1 fruit fly cellular context compared by ENCODE assay signal in the genomic region with DNA sequence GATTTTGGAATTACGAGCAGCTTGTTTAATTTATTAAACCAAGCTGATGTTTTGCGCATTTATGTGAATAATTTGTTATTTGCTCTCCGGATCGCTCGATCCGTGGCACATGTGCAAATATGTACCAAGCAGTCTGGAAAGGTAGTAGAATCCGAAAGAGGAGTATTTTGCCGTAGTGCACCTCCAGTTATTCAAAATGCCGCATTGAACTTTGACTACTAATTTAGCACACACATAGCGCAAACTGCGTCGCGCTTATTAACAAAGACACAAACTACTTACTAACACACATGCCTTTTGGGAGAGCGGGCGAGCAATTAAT.
TF ChIP-seq lines count a peak whose summit lies in the region.

No protein-coding gene starts in this region.

TF ChIP-seq in whole organism, embryonic, 481 proteins besides CTCF, POLR2A, EP300 and RAD21 (continued from another document):
- TF ChIP-seq ems (GFP tag; optimal IDR thresholded peaks at IDR 0.05; lab: Kevin White, UChicago): peak; percentile 9
- no peak for TF ChIP-seq nerfin-1 (tag; optimal IDR thresholded peaks at IDR 0.05; lab: Kevin White, UChicago)
- TF ChIP-seq hkb (optimal IDR thresholded peaks at IDR 0.05; lab: Kevin White, UChicago): no peak
- 0 out of 2 replicates have a peak, but pooled peaks have one; percentile 37 for TF ChIP-seq hkb (GFP tag; IDR thresholded peaks at IDR 0.05; lab: Robert Waterston, UW)
- no peak for TF ChIP-seq jing (GFP tag; optimal IDR thresholded peaks at IDR 0.05; lab: Kevin White, UChicago)
- TF ChIP-seq kah (GFP tag; optimal IDR thresholded peaks at IDR 0.05; lab: Kevin White, UChicago): no peak
- no peak for TF ChIP-seq CG17912 (GFP tag; optimal IDR thresholded peaks at IDR 0.05; lab: Kevin White, UChicago)
- no peak for TF ChIP-seq CG6254 (GFP tag; optimal IDR thresholded peaks at IDR 0.05; lab: Kevin White, UChicago)
- TF ChIP-seq CG15514 (GFP tag; optimal IDR thresholded peaks at IDR 0.05; lab: Kevin White, UChicago): peak; percentile 71
- no peak; the same call in 1 of the 2 replicates for TF ChIP-seq CG4360 (GFP tag; IDR thresholded peaks at IDR 0.05; lab: Robert Waterston, UW)
- no peak for TF ChIP-seq cg (GFP tag; optimal IDR thresholded peaks at IDR 0.05; lab: Kevin White, UChicago)
- TF ChIP-seq Dp (GFP tag; optimal IDR thresholded peaks at IDR 0.05; lab: Kevin White, UChicago): no peak
- TF ChIP-seq Ssrp (tag; optimal IDR thresholded peaks at IDR 0.05; lab: Kevin White, UChicago): no peak
- TF ChIP-seq lov (optimal IDR thresholded peaks at IDR 0.05; lab: Kevin White, UChicago): no peak
- no peak for TF ChIP-seq lov (GFP tag; IDR thresholded peaks at IDR 0.05; lab: Robert Waterston, UW)
- TF ChIP-seq cas (GFP tag; IDR thresholded peaks at IDR 0.05; lab: Robert Waterston, UW): no peak
- no peak for TF ChIP-seq sim (GFP tag; IDR thresholded peaks at IDR 0.05; lab: Robert Waterston, UW)
- TF ChIP-seq Sox102F (GFP tag; optimal IDR thresholded peaks at IDR 0.05; lab: Kevin White, UChicago): no peak
- TF ChIP-seq zen (tag; optimal IDR thresholded peaks at IDR 0.05; lab: Kevin White, UChicago): no peak
- no peak for TF ChIP-seq ac (GFP tag; optimal IDR thresholded peaks at IDR 0.05; lab: Kevin White, UChicago)
- no peak for TF ChIP-seq CG18011 (GFP tag; optimal IDR thresholded peaks at IDR 0.05; lab: Kevin White, UChicago)
- TF ChIP-seq CG15269 (tag; optimal IDR thresholded peaks at IDR 0.05; lab: Kevin White, UChicago): no peak
- TF ChIP-seq Dip3 (GFP tag; optimal IDR thresholded peaks at IDR 0.05; lab: Kevin White, UChicago): peak; percentile 53
- TF ChIP-seq Ets65A (GFP tag; lab: Kevin White, UChicago): no peak
- TF ChIP-seq onecut (GFP tag; IDR thresholded peaks at IDR 0.05; lab: Robert Waterston, UW): no peak
- TF ChIP-seq phol (tag; optimal IDR thresholded peaks at IDR 0.05; lab: Kevin White, UChicago): no peak
- TF ChIP-seq bowl (GFP tag; IDR thresholded peaks at IDR 0.05; lab: Robert Waterston, UW): no peak
- no peak for TF ChIP-seq CG8359 (GFP tag; optimal IDR thresholded peaks at IDR 0.05; lab: Kevin White, UChicago; ENCODE audit: borderline replicate concordance)
- no peak for TF ChIP-seq CG5245 (GFP tag; optimal IDR thresholded peaks at IDR 0.05; lab: Kevin White, UChicago)
- TF ChIP-seq CG11456 (GFP tag; IDR thresholded peaks at IDR 0.05; lab: Robert Waterston, UW): peak; percentile 64; the same call in 1 of the 3 replicates
- TF ChIP-seq Sin3A (optimal IDR thresholded peaks at IDR 0.05; lab: Kevin White, UChicago): no peak
- no peak for TF ChIP-seq HLHmδ (GFP tag; optimal IDR thresholded peaks at IDR 0.05; lab: Kevin White, UChicago)
- TF ChIP-seq nom (GFP tag; optimal IDR thresholded peaks at IDR 0.05; lab: Kevin White, UChicago): no peak
- no peak for TF ChIP-seq CG2889 (GFP tag; IDR thresholded peaks at IDR 0.05; lab: Robert Waterston, UW)
- TF ChIP-seq CG43689 (GFP tag; IDR thresholded peaks at IDR 0.05; lab: Robert Waterston, UW): no peak
- no peak for TF ChIP-seq CG30431 (GFP tag; optimal IDR thresholded peaks at IDR 0.05; lab: Kevin White, UChicago)
- TF ChIP-seq emc (GFP tag; optimal IDR thresholded peaks at IDR 0.05; lab: Kevin White, UChicago): no peak
- TF ChIP-seq bcd (GFP tag; optimal IDR thresholded peaks at IDR 0.05; lab: Kevin White, UChicago): peak; percentile 13
- TF ChIP-seq CG42726 (GFP tag; IDR thresholded peaks at IDR 0.05; lab: Robert Waterston, UW; ENCODE audit: partially characterized antibody): no peak
- TF ChIP-seq dm (GFP tag; optimal IDR thresholded peaks at IDR 0.05; lab: Kevin White, UChicago): no peak
- no peak for TF ChIP-seq CG17359 (tag; optimal IDR thresholded peaks at IDR 0.05; lab: Kevin White, UChicago)
- no peak for TF ChIP-seq CG4820 (GFP tag; optimal IDR thresholded peaks at IDR 0.05; lab: Kevin White, UChicago)
- no peak for TF ChIP-seq CG30020 (tag; optimal IDR thresholded peaks at IDR 0.05; lab: Kevin White, UChicago)
- 0 out of 2 replicates have a peak, but pooled peaks have one; percentile 44 for TF ChIP-seq CG11247 (GFP tag; IDR thresholded peaks at IDR 0.05; lab: Robert Waterston, UW)
- no peak for TF ChIP-seq D (optimal IDR thresholded peaks at IDR 0.05; lab: Kevin White, UChicago)
- TF ChIP-seq D (GFP tag; optimal IDR thresholded peaks at IDR 0.05; lab: Kevin White, UChicago): no peak
- peak; percentile 3 for TF ChIP-seq fd3F (GFP tag; optimal IDR thresholded peaks at IDR 0.05; lab: Kevin White, UChicago)
- TF ChIP-seq gfzf (GFP tag; optimal IDR thresholded peaks at IDR 0.05; lab: Kevin White, UChicago): no peak
- peak; percentile 59; the same call in 1 of the 2 replicates for TF ChIP-seq chm (GFP tag; IDR thresholded peaks at IDR 0.05; lab: Robert Waterston, UW)
- TF ChIP-seq CG8281 (tag; optimal IDR thresholded peaks at IDR 0.05; lab: Kevin White, UChicago): no peak
- no peak for TF ChIP-seq CG7839 (tag; optimal IDR thresholded peaks at IDR 0.05; lab: Kevin White, UChicago)
- no peak for TF ChIP-seq CG6272 (GFP tag; IDR thresholded peaks at IDR 0.05; lab: Robert Waterston, UW)
- TF ChIP-seq maf-S (GFP tag; optimal IDR thresholded peaks at IDR 0.05; lab: Kevin White, UChicago): no peak
- no peak for TF ChIP-seq CG12104 (GFP tag; optimal IDR thresholded peaks at IDR 0.05; lab: Kevin White, UChicago)
- TF ChIP-seq Side (GFP tag; optimal IDR thresholded peaks at IDR 0.05; lab: Kevin White, UChicago): peak; percentile 36
- no peak for TF ChIP-seq CG14965 (GFP tag; optimal IDR thresholded peaks at IDR 0.05; lab: Kevin White, UChicago; ENCODE audit: borderline replicate concordance)
- no peak for TF ChIP-seq gem (tag; optimal IDR thresholded peaks at IDR 0.05; lab: Kevin White, UChicago)
- peak; percentile 73 for TF ChIP-seq schlank (tag; optimal IDR thresholded peaks at IDR 0.05; lab: Kevin White, UChicago)
- no peak for TF ChIP-seq Vsx1 (GFP tag; optimal IDR thresholded peaks at IDR 0.05; lab: Kevin White, UChicago)
- no peak for TF ChIP-seq insv (GFP tag; optimal IDR thresholded peaks at IDR 0.05; lab: Kevin White, UChicago)
- no peak for TF ChIP-seq vnd (GFP tag; IDR thresholded peaks at IDR 0.05; lab: Robert Waterston, UW; ENCODE audit: partially characterized antibody)
- no peak for TF ChIP-seq gt (GFP tag; IDR thresholded peaks at IDR 0.05; lab: Robert Waterston, UW)
- TF ChIP-seq CG4730 (GFP tag; IDR thresholded peaks at IDR 0.05; lab: Robert Waterston, UW): no peak
